Fruit fly (Drosophila melanogaster): ENCODE results near the gene RanBP3.

Gene RanBP3

dm6 chr3R:23773610-23774364 is 21.2 kb upstream of the RanBP3 start, which contains the start of gene CG10208 (continued):
- TF ChIP-seq Sry-β (GFP tag; optimal IDR thresholded peaks at IDR 0.05) (no peak), jigr1 (GFP tag; IDR thresholded peaks at IDR 0.05) (no peak), Fer1 (GFP tag; optimal IDR thresholded peaks at IDR 0.05) (peak; percentile 33), HmgD (GFP tag; optimal IDR thresholded peaks at IDR 0.05) (no peak), slbo (GFP tag; IDR thresholded peaks at IDR 0.05) (peak; percentile 31; the same call in 1 of the 2 replicates), ara (GFP tag; IDR thresholded peaks at IDR 0.05) (no peak), ftz-f1 (GFP tag; optimal IDR thresholded peaks at IDR 0.05) (no peak), fru (optimal IDR thresholded peaks at IDR 0.05) (no peak), oc (tag; optimal IDR thresholded peaks at IDR 0.05) (no peak), Dek (tag; optimal IDR thresholded peaks at IDR 0.05) (no peak), CG2129 (GFP tag; IDR thresholded peaks at IDR 0.05; ENCODE audit: partially characterized antibody) (no peak), kni (GFP tag; optimal IDR thresholded peaks at IDR 0.05) (no peak), E2f2 (GFP tag; IDR thresholded peaks at IDR 0.05) (peak; percentile 68), CG12391 (tag; optimal IDR thresholded peaks at IDR 0.05) (no peak), nau (GFP tag; optimal IDR thresholded peaks at IDR 0.05) (no peak), mld (GFP tag; IDR thresholded peaks at IDR 0.05; ENCODE audit: partially characterized antibody) (no peak), Taf1 (GFP tag; IDR thresholded peaks at IDR 0.05) (no peak), CG10565 (GFP tag; optimal IDR thresholded peaks at IDR 0.05) (no peak), CG16813 (GFP tag; IDR thresholded peaks at IDR 0.05; ENCODE audit: partially characterized antibody) (no peak), luna (GFP tag; optimal IDR thresholded peaks at IDR 0.05) (no peak), sug (tag; optimal IDR thresholded peaks at IDR 0.05) (peak; percentile 7), pzg (GFP tag; optimal IDR thresholded peaks at IDR 0.05) (peak; percentile 18), jumu (GFP tag; optimal IDR thresholded peaks at IDR 0.05) (no peak), Pdp1 (GFP tag; optimal IDR thresholded peaks at IDR 0.05) (peak in 1 of 2 experiments; percentile 64), Eip74EF (GFP tag; optimal IDR thresholded peaks at IDR 0.05) (no peak), en (GFP tag; optimal IDR thresholded peaks at IDR 0.05) (no peak), crp (GFP tag; optimal IDR thresholded peaks at IDR 0.05) (no peak), ems (GFP tag; optimal IDR thresholded peaks at IDR 0.05) (no peak), Mad (GFP tag; optimal IDR thresholded peaks at IDR 0.05) (no peak), CG33557 (GFP tag; optimal IDR thresholded peaks at IDR 0.05) (no peak), Tbp (GFP tag; optimal IDR thresholded peaks at IDR 0.05) (no peak)

dm6 chr3R:23772808-23773207 is 20.2 kb upstream of the RanBP3 start, which contains the start of gene tst:
Gene tst (minus strand): TSS chr3R:23772859.
- TF ChIP-seq CG17186 (GFP tag; optimal IDR thresholded peaks at IDR 0.05) (no peak), Dip2 (GFP tag; IDR thresholded peaks at IDR 0.05) (peak; percentile 48), sc (optimal IDR thresholded peaks at IDR 0.05) (no peak), sc (GFP tag; optimal IDR thresholded peaks at IDR 0.05) (peak; percentile 74), CG12659 (GFP tag; optimal IDR thresholded peaks at IDR 0.05) (peak; percentile 93), CG17328 (GFP tag; IDR thresholded peaks at IDR 0.05) (peak; percentile 94), CG2678 (tag; optimal IDR thresholded peaks at IDR 0.05) (peak; percentile 93), luna (GFP tag; optimal IDR thresholded peaks at IDR 0.05) (no peak), Ada2b (GFP tag; IDR thresholded peaks at IDR 0.05) (peak; percentile 96), CG4404 (GFP tag; IDR thresholded peaks at IDR 0.05) (peak; percentile 98), trh (GFP tag; optimal IDR thresholded peaks at IDR 0.05) (peak; percentile 84), CG12744 (GFP tag; optimal IDR thresholded peaks at IDR 0.05) (no peak), CG14050 (GFP tag; IDR thresholded peaks at IDR 0.05) (peak; percentile 93), CG4328 (GFP tag; optimal IDR thresholded peaks at IDR 0.05) (peak; percentile 41), da (GFP tag; optimal IDR thresholded peaks at IDR 0.05) (no peak), tgo (GFP tag; IDR thresholded peaks at IDR 0.05) (peak; percentile 98), CG3281 (GFP tag; optimal IDR thresholded peaks at IDR 0.05) (peak; percentile 87), shn (GFP tag; optimal IDR thresholded peaks at IDR 0.05) (peak; percentile 31), CG14441 (GFP tag; IDR thresholded peaks at IDR 0.05) (peak; percentile 98), jing (GFP tag; optimal IDR thresholded peaks at IDR 0.05) (peak; percentile 56), Ssrp (tag; optimal IDR thresholded peaks at IDR 0.05) (peak; percentile 95), Mad (GFP tag; optimal IDR thresholded peaks at IDR 0.05) (peak; percentile 45)
